Worm (Caenorhabditis elegans) whole organism, L3 larva: ENCODE results near the gene C13F10.1.

Experiments
- ZK546.5 ChIP-seq: sonication (generic microtip); optimal IDR thresholded peaks from 2 replicates; lab custom pipeline; 2017; ENCODE audit warnings: missing biosample characterization, missing genetic modification characterization
- aly-2 ChIP-seq: fragments of 150-350 bp; optimal IDR thresholded peaks from 2 replicates; lab custom pipeline; 2014; ENCODE audit warnings: missing biosample characterization, missing genetic modification characterization
- ama-1 ChIP-seq: fragments of 150-350 bp; optimal IDR thresholded peaks from 2 replicates; lab custom pipeline; 2018
- ceh-28 ChIP-seq: fragments of 150-350 bp; optimal IDR thresholded peaks from 2 replicates; lab custom pipeline; 2014; ENCODE audit warnings: missing biosample characterization, missing genetic modification reagents, missing genetic modification characterization
- daf-12 ChIP-seq: fragments of 150-350 bp; optimal IDR thresholded peaks from 2 replicates; lab custom pipeline; 2014; ENCODE audit warnings: missing biosample characterization, missing genetic modification reagents, missing genetic modification characterization
- egl-5 ChIP-seq: fragments of 150-350 bp; optimal IDR thresholded peaks from 2 replicates; lab custom pipeline; 2017; ENCODE audit warnings: missing biosample characterization, missing genetic modification reagents, missing genetic modification characterization, inconsistent platforms
- elt-1 ChIP-seq: fragments of 150-350 bp; optimal IDR thresholded peaks from 2 replicates; lab custom pipeline; 2014; ENCODE audit warnings: missing biosample characterization, missing genetic modification characterization
- elt-2 ChIP-seq: sonication (generic microtip); optimal IDR thresholded peaks from 2 replicates; lab custom pipeline; 2016; ENCODE audit warnings: missing genetic modification reagents, mild to moderate bottlenecking, missing genetic modification characterization, missing compliant biosample characterization
- elt-3 ChIP-seq, 3 experiments: fragments of 150-350 bp in 1 of 3; sonication (generic microtip) in 2 of 3; optimal IDR thresholded peaks; 2 replicates in 2 of 3; 4 replicates in 1 of 3; lab custom pipeline; 2014 to 2017; ENCODE audit warnings: missing biosample characterization in 3 of 3, missing genetic modification characterization in 3 of 3
- eor-1 ChIP-seq, 2 experiments: fragments of 150-350 bp; optimal IDR thresholded peaks; 2 replicates each; lab custom pipeline; 2014 to 2018; ENCODE audit warnings: missing biosample characterization in 2 of 2, missing genetic modification characterization in 2 of 2
- fkh-2 ChIP-seq: fragments of 150-350 bp; optimal IDR thresholded peaks from 2 replicates; lab custom pipeline; 2014; ENCODE audit warnings: missing biosample characterization, missing genetic modification reagents, missing genetic modification characterization
- fos-1 ChIP-seq: fragments of 150-350 bp; optimal IDR thresholded peaks from 2 replicates; lab custom pipeline; 2014; ENCODE audit warnings: missing biosample characterization, missing genetic modification characterization
- jun-1 ChIP-seq: fragments of 150-350 bp; optimal IDR thresholded peaks from 2 replicates; lab custom pipeline; 2014; ENCODE audit warnings: missing biosample characterization, missing genetic modification reagents, missing genetic modification characterization
- lin-15B ChIP-seq: fragments of 150-350 bp; optimal IDR thresholded peaks from 2 replicates; lab custom pipeline; 2014; ENCODE audit warnings: missing biosample characterization, missing genetic modification characterization
- lin-39 ChIP-seq: fragments of 150-350 bp; optimal IDR thresholded peaks from 2 replicates; lab custom pipeline; 2018; ENCODE audit warnings: missing biosample characterization, missing genetic modification reagents, missing genetic modification characterization
- mdl-1 ChIP-seq: fragments of 150-350 bp; optimal IDR thresholded peaks from 2 replicates; lab custom pipeline; 2014; ENCODE audit warnings: missing biosample characterization, missing genetic modification characterization
- mml-1 ChIP-seq: fragments of 150-350 bp; sonication (generic microtip); optimal IDR thresholded peaks from 3 replicates; lab custom pipeline; 2014; ENCODE audit warnings: missing biosample characterization, missing genetic modification characterization
- nfya-1 ChIP-seq: sonication (generic microtip); optimal IDR thresholded peaks from 2 replicates; lab custom pipeline; 2017; ENCODE audit warnings: missing genetic modification characterization, mild to moderate bottlenecking, missing compliant biosample characterization, antibody characterized with exemption, moderate library complexity; ENCODE audit not compliant: insufficient read depth
- nhr-11 ChIP-seq: fragments of 150-350 bp; optimal IDR thresholded peaks from 2 replicates; lab custom pipeline; 2014; ENCODE audit warnings: missing biosample characterization, missing genetic modification characterization
- nhr-12 ChIP-seq: fragments of 150-350 bp; optimal IDR thresholded peaks from 2 replicates; lab custom pipeline; 2014; ENCODE audit warnings: missing biosample characterization, missing genetic modification characterization
- nhr-23 ChIP-seq: fragments of 150-350 bp; optimal IDR thresholded peaks from 2 replicates; lab custom pipeline; 2014; ENCODE audit warnings: missing biosample characterization, missing genetic modification reagents, missing genetic modification characterization
- nhr-237 ChIP-seq: fragments of 150-350 bp; optimal IDR thresholded peaks from 2 replicates; lab custom pipeline; 2014; ENCODE audit warnings: missing biosample characterization, missing genetic modification characterization
- nhr-67 ChIP-seq: fragments of 150-350 bp; optimal IDR thresholded peaks from 2 replicates; lab custom pipeline; 2014; ENCODE audit warnings: missing biosample characterization, missing genetic modification characterization
- nhr-76 ChIP-seq: fragments of 150-350 bp; sonication (generic microtip); optimal IDR thresholded peaks from 5 replicates; lab custom pipeline; 2014; ENCODE audit warnings: missing biosample characterization, missing genetic modification characterization
- nhr-77 ChIP-seq: fragments of 150-350 bp; optimal IDR thresholded peaks from 2 replicates; lab custom pipeline; 2014; ENCODE audit warnings: missing biosample characterization, missing genetic modification characterization
- pha-4 ChIP-seq: fragments of 150-350 bp; optimal IDR thresholded peaks from 2 replicates; lab custom pipeline; 2014; ENCODE audit warnings: missing biosample characterization, missing genetic modification reagents, missing genetic modification characterization
- pqm-1 ChIP-seq: fragments of 150-350 bp; optimal IDR thresholded peaks from 2 replicates; lab custom pipeline; 2017; ENCODE audit warnings: missing biosample characterization, missing genetic modification characterization, inconsistent platforms
- sea-2 ChIP-seq: fragments of 150-350 bp; sonication (generic microtip); optimal IDR thresholded peaks from 4 replicates; lab custom pipeline; 2014; ENCODE audit warnings: missing biosample characterization, missing genetic modification reagents, missing genetic modification characterization
- skn-1 ChIP-seq: fragments of 150-350 bp; optimal IDR thresholded peaks from 2 replicates; lab custom pipeline; 2014; ENCODE audit warnings: missing biosample characterization, missing genetic modification characterization
- snpc-4 ChIP-seq: fragments of 150-350 bp; optimal IDR thresholded peaks from 2 replicates; lab custom pipeline; 2014; ENCODE audit warnings: missing biosample characterization, missing genetic modification characterization
- unc-39 ChIP-seq: sonication (generic microtip); optimal IDR thresholded peaks from 4 replicates; lab custom pipeline; 2017; ENCODE audit warnings: missing biosample characterization, missing genetic modification characterization
- unc-62 ChIP-seq: fragments of 150-350 bp; sonication (generic microtip); optimal IDR thresholded peaks from 4 replicates; lab custom pipeline; 2014; ENCODE audit warnings: missing biosample characterization, missing genetic modification reagents, missing genetic modification characterization
- zag-1 ChIP-seq: fragments of 150-350 bp; optimal IDR thresholded peaks from 2 replicates; lab custom pipeline; 2014; ENCODE audit warnings: missing biosample characterization, missing genetic modification characterization
- ztf-11 ChIP-seq: fragments of 150-350 bp; optimal IDR thresholded peaks from 2 replicates; lab custom pipeline; 2014; ENCODE audit warnings: missing biosample characterization, missing genetic modification characterization
- ztf-4 ChIP-seq: fragments of 150-350 bp; optimal IDR thresholded peaks from 2 replicates; lab custom pipeline; 2014; ENCODE audit warnings: missing biosample characterization, missing genetic modification characterization

The C13F10.1 gene

DNA sequence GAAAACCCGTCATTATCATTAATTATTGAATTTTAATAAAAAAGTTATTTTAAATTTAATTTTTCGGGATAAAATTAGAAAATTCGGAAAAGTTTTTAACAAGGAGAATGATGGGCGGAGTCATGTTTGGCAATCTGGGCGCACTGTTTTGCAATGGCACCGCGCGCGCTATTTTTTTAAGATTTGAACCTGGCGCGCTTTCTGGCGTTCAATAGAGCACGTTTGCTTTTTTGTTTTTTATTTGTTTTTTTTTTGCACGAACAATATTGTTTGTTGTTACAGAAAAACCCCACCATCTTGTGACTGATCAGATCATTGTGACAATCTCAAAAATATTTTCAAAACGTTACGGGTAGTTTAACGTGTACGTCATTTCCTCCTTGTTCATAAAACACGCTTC, 13.3 kb downstream of the C13F10.1 start, which contains the start of gene hyls-1 (continued):
- peak; percentile 94 for TF ChIP-seq nhr-23
- peak; percentile 51 for TF ChIP-seq elt-2 (tag; lab: Kevin White, UChicago)
- no peak for TF ChIP-seq daf-12
- peak; percentile 95 for TF ChIP-seq egl-5 (tag; lab: Kevin White, UChicago)
- no peak for TF ChIP-seq elt-3 (tag; optimal IDR thresholded peaks at IDR 0.05; lab: Kevin White, UChicago)
- peak; percentile 56 for TF ChIP-seq lin-39
- TF ChIP-seq mml-1 (tag; lab: Kevin White, UChicago), result no peak
- no peak for TF ChIP-seq nhr-237
- no peak for TF ChIP-seq jun-1 (tag; lab: Kevin White, UChicago)
- TF ChIP-seq elt-1 (tag; lab: Kevin White, UChicago), result no peak
- no peak for TF ChIP-seq ztf-4 (tag; lab: Kevin White, UChicago)
- TF ChIP-seq unc-39 (tag; lab: Kevin White, UChicago), result no peak
- peak; percentile 96 for TF ChIP-seq pha-4 (tag; lab: Kevin White, UChicago)
- TF ChIP-seq nhr-67 (tag; lab: Kevin White, UChicago), result no peak
- no peak for TF ChIP-seq nhr-11 (tag; lab: Kevin White, UChicago)
- TF ChIP-seq nfya-1, result peak; percentile 91

DNA sequence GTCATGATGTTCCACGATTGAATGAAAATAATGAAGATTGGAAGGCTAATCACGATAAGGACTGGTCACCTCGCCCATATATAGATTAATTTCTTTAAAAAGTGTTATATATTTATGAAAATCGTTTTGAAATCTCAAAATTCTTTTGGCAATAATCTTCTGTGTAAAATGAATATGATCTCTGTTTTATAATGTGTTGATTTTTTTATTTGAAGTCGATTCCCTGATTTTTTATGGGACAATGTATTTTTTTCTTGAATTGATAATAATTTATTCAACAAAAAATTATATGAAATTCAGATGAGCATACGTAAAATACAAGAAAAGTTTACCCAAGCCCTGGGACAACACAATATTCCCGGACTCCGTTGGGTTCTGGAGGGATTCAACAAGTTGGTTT, 15.6 kb downstream of the C13F10.1 start, which contains the start of gene C05C8.1:
C05C8.1 (plus strand) TSS at position 301 of the 400 bp plus-strand sequence.
- TF ChIP-seq snpc-4, result no peak
- TF ChIP-seq unc-62 (GFP tag; lab: Kevin White, UChicago), result no peak
- TF ChIP-seq pha-4 (tag; lab: Kevin White, UChicago), result no peak
- no peak for TF ChIP-seq nhr-77 (tag; lab: Kevin White, UChicago)
- no peak for TF ChIP-seq nfya-1
- no peak for TF ChIP-seq elt-2 (tag; lab: Kevin White, UChicago)
- no peak for TF ChIP-seq pqm-1 (tag; lab: Kevin White, UChicago)
- no peak for TF ChIP-seq mdl-1 (tag; lab: Kevin White, UChicago)
- TF ChIP-seq lin-15B (tag; lab: Kevin White, UChicago), result no peak
- TF ChIP-seq nhr-12 (tag; lab: Kevin White, UChicago), result no peak
- TF ChIP-seq ZK546.5, result no peak
- TF ChIP-seq mml-1 (tag; lab: Kevin White, UChicago), result no peak
- TF ChIP-seq sea-2 (GFP tag; lab: Kevin White, UChicago), result no peak
- no peak for TF ChIP-seq skn-1

DNA sequence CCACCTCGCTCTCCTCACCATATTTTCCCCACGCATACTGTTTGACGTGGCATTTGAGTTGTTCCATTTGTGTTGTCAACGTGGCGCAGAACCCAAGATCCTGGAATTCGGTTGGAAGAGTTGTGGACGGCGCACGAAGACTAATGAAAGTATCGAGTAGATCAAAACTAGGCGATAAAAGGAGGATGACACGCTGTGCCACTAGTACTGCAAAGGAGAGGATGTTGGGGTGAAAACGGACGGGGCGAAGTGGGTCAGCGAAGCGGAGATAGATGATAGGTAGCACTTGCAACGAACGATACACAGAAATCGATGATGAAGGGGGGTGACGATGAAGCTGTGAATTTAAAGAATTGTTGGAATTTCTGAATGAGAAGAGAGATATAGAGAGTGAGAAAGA, 23.1 kb downstream of the C13F10.1 start, which contains the start of gene C05C8.7:
C05C8.7 (minus strand) TSS at position 100 of the 400 bp plus-strand sequence.
- TF ChIP-seq nhr-23, result peak; percentile 55
- no peak for TF ChIP-seq unc-39 (tag; lab: Kevin White, UChicago)
- TF ChIP-seq mdl-1 (tag; lab: Kevin White, UChicago), result no peak

DNA sequence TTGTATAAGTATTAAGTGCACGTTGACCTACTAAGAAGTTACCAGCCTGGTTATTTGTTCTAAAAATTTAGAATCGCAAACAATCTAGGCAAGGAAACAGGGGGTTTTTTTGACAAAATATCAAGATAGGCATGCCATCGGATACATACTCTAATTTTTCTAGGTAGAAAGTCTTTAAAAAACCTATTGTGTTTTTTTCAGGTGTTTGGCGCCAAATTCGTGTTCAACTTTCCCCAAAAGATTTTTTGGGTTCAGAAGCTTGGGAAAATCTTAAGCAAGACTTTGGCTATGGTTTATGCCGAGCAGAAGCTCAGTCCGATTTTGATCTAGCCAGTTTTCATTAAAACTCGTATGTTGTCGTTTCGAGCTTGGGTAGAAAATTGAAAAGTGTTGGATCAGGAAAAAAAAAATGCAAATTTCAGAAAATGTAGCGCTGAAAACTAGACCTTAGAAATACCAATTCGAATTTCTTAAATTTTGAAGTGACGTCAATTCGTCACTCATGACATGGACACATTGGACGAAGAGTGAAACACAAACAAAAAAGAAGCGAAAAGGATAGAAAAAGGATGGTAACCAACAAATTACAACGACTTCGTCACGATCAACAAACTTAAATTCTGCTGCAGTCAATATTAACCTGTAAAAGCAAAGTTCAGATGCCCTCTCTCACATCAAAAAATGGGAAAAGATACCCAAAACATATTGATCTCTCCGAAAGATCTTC, 24.5 kb downstream of the C13F10.1 start:
- TF ChIP-seq pqm-1 (tag; lab: Kevin White, UChicago) (no peak), jun-1 (tag; lab: Kevin White, UChicago) (no peak), zag-1 (tag; lab: Kevin White, UChicago) (no peak), aly-2 (tag; lab: Kevin White, UChicago) (no peak), lin-15B (tag; lab: Kevin White, UChicago) (no peak)

DNA sequence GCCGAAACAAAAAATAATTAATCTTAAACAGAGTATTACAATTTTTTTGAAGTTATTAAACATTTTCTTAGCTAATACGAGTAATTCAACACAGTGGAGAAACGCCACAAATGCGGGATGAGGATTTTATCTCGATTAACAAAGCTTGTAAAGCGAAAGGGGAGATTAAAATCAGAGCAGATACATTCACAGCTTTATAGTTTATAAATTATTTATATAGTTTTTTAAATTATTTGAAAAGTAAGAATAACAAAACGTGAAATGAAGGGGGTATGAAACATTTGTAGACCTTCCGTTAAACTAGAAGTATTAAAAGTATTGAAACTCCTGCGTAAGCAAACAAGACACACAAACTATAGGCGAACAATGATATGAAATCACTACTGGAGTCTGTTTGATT, 31.2 kb downstream of the C13F10.1 start, which contains the start of gene C05C8.8:
C05C8.8 (minus strand) TSS at position 101 of the 400 bp plus-strand sequence.
- no peak for TF ChIP-seq nhr-11 (tag; lab: Kevin White, UChicago)
- TF ChIP-seq lin-15B (tag; lab: Kevin White, UChicago), result no peak
- no peak for TF ChIP-seq ama-1 (lab: Kevin White, UChicago)
- TF ChIP-seq unc-39 (tag; lab: Kevin White, UChicago), result no peak
- no peak for TF ChIP-seq zag-1 (tag; lab: Kevin White, UChicago)
- no peak for TF ChIP-seq fkh-2 (tag; lab: Kevin White, UChicago)
- TF ChIP-seq ceh-28 (tag; lab: Kevin White, UChicago), result no peak
- TF ChIP-seq sea-2 (GFP tag; lab: Kevin White, UChicago), result no peak
- no peak for TF ChIP-seq fos-1
- TF ChIP-seq mml-1 (tag; lab: Kevin White, UChicago), result no peak
- no peak for TF ChIP-seq eor-1 (tag; optimal IDR thresholded peaks at IDR 0.05; lab: Kevin White, UChicago)
- no peak for TF ChIP-seq ztf-11 (tag; lab: Kevin White, UChicago)
- no peak for TF ChIP-seq daf-12
- TF ChIP-seq nhr-76, result no peak
- TF ChIP-seq aly-2 (tag; lab: Kevin White, UChicago), result no peak
- no peak for TF ChIP-seq elt-3 (tag; optimal IDR thresholded peaks at IDR 0.05; lab: Kevin White, UChicago)
